Worm (Caenorhabditis elegans): Measurements from ENCODE around the gene T28C6.5.

- TF ChIP-seq blmp-1 (tag; optimal IDR thresholded peaks at IDR 0.05): no peak
- no peak for TF ChIP-seq nhr-76 (tag; optimal IDR thresholded peaks at IDR 0.05)
- TF ChIP-seq mep-1 (tag; optimal IDR thresholded peaks at IDR 0.05): no peak
- no peak for TF ChIP-seq unc-62 (GFP tag; optimal IDR thresholded peaks at IDR 0.05)
Observed at ce11 chrIV:8822598-8822997, 1.4 kb downstream of the T28C6.5 start.

Data from whole organism, mixed stage, embryonic.